Worm (Caenorhabditis elegans) whole organism, young adult: ENCODE measurements around the gene adah-1.

Experiments used
- B0035.1 ChIP-seq: sonication (generic microtip); optimal IDR thresholded peaks from 2 replicates; lab custom pipeline; 2016; ENCODE audit warnings: missing genetic modification characterization, mild to moderate bottlenecking, missing compliant biosample characterization, missing genotype, missing genetic modification reagents
- F10E7.11 ChIP-seq: sonication (generic microtip); optimal IDR thresholded peaks from 2 replicates; lab custom pipeline; 2017; ENCODE audit warnings: mild to moderate bottlenecking, missing genetic modification characterization, moderate library complexity, missing compliant biosample characterization
- F39B2.1 ChIP-seq: fragments of 200-800 bp; sonication (Bioruptor generic); IDR thresholded peaks from 2 replicates; pipeline ENCODE4 v1.3.6; 2022; ENCODE audit warnings: missing genetic modification reagents, missing genetic modification characterization, missing compliant biosample characterization
- F55B11.4 ChIP-seq: sonication (generic microtip); optimal IDR thresholded peaks from 2 replicates; lab custom pipeline; 2016; ENCODE audit warnings: missing compliant biosample characterization, missing genetic modification characterization, borderline replicate concordance; ENCODE audit not compliant: insufficient read depth
- K12H6.12 ChIP-seq: fragments of 200-800 bp; sonication (Bioruptor generic); optimal IDR thresholded peaks from 2 replicates; lab custom pipeline; 2018; ENCODE audit warnings: mild to moderate bottlenecking, missing genetic modification characterization, missing compliant biosample characterization
- T07F8.4 ChIP-seq: sonication (generic microtip); optimal IDR thresholded peaks from 2 replicates; lab custom pipeline; 2016; ENCODE audit warnings: mild to moderate bottlenecking, missing genetic modification characterization, moderate library complexity, missing compliant biosample characterization
- T26A5.8 ChIP-seq: sonication (generic microtip); optimal IDR thresholded peaks from 2 replicates; lab custom pipeline; 2016; ENCODE audit warnings: missing genetic modification characterization, missing compliant biosample characterization
- Y67H2A.10 ChIP-seq: fragments of 200-800 bp; sonication (Bioruptor generic); conservative IDR thresholded peaks from 2 replicates; pipeline ENCODE4 v1.3.6; 2022; ENCODE audit warnings: missing genetic modification reagents, missing genetic modification characterization, missing compliant biosample characterization
- Y79H2A.3 ChIP-seq: fragments of 200-800 bp; sonication (Bioruptor generic); conservative IDR thresholded peaks from 2 replicates; pipeline ENCODE4 v1.3.6; 2022; ENCODE audit warnings: missing genetic modification reagents, missing genetic modification characterization, missing compliant biosample characterization
- aptf-2 ChIP-seq: fragments of 200-800 bp; sonication (Bioruptor generic); conservative IDR thresholded peaks from 2 replicates; pipeline ENCODE4 v1.3.6; 2022; ENCODE audit warnings: missing genetic modification reagents, missing genetic modification characterization, missing compliant biosample characterization
- atf-7 ChIP-seq: sonication (generic microtip); optimal IDR thresholded peaks from 2 replicates; lab custom pipeline; 2017; ENCODE audit warnings: mild to moderate bottlenecking, missing genetic modification characterization, missing compliant biosample characterization
- athp-1 ChIP-seq: sonication (generic microtip); optimal IDR thresholded peaks from 2 replicates; lab custom pipeline; 2017; ENCODE audit warnings: mild to moderate bottlenecking, missing genetic modification characterization, missing compliant biosample characterization
- attf-5 ChIP-seq: fragments of 200-800 bp; sonication (Bioruptor generic); optimal IDR thresholded peaks from 2 replicates; lab custom pipeline; 2018; ENCODE audit warnings: mild to moderate bottlenecking, missing genetic modification characterization, missing compliant biosample characterization
- bed-1 ChIP-seq: fragments of 200-800 bp; sonication (Bioruptor generic); IDR thresholded peaks from 2 replicates; pipeline ENCODE4 v1.3.6; 2022; ENCODE audit warnings: missing genetic modification reagents, missing genetic modification characterization, missing compliant biosample characterization
- ccch-3 ChIP-seq: fragments of 200-800 bp; sonication (Bioruptor generic); optimal IDR thresholded peaks from 2 replicates; lab custom pipeline; 2018; ENCODE audit warnings: mild to moderate bottlenecking, missing genetic modification characterization, missing compliant biosample characterization
- cebp-2 ChIP-seq: fragments of 200-800 bp; sonication (Bioruptor generic); IDR thresholded peaks from 2 replicates; pipeline ENCODE4 v1.3.6; 2022; ENCODE audit warnings: missing genetic modification characterization, missing compliant biosample characterization
- ceh-100 ChIP-seq: fragments of 200-800 bp; sonication (Bioruptor generic); IDR thresholded peaks from 2 replicates; pipeline ENCODE4 v1.3.6; 2022; ENCODE audit warnings: missing genetic modification reagents, missing genetic modification characterization, missing compliant biosample characterization
- ceh-27 ChIP-seq: fragments of 200-800 bp; sonication (Bioruptor generic); optimal IDR thresholded peaks from 2 replicates; lab custom pipeline; 2018; ENCODE audit warnings: mild to moderate bottlenecking, missing genetic modification characterization, moderate library complexity, missing compliant biosample characterization
- dpff-1 ChIP-seq: sonication (generic microtip); optimal IDR thresholded peaks from 2 replicates; lab custom pipeline; 2017; ENCODE audit warnings: mild to moderate bottlenecking, missing genetic modification characterization, missing compliant biosample characterization
- egrh-3 ChIP-seq: fragments of 200-800 bp; sonication (Bioruptor generic); IDR thresholded peaks from 2 replicates; pipeline ENCODE4 v1.3.6; 2022; ENCODE audit warnings: missing genetic modification reagents, missing genetic modification characterization, missing compliant biosample characterization
- ets-4 ChIP-seq: fragments of 200-800 bp; sonication (Bioruptor generic); optimal IDR thresholded peaks from 2 replicates; lab custom pipeline; 2018; ENCODE audit warnings: mild to moderate bottlenecking, missing genetic modification characterization, missing compliant biosample characterization
- hmg-1.2 ChIP-seq: fragments of 200-800 bp; sonication (Bioruptor generic); IDR thresholded peaks from 2 replicates; pipeline ENCODE4 v1.3.6; 2022; ENCODE audit warnings: missing genetic modification reagents, missing genetic modification characterization, missing compliant biosample characterization
- hrde-1 ChIP-seq: sonication (generic microtip); optimal IDR thresholded peaks from 2 replicates; lab custom pipeline; 2016; ENCODE audit warnings: missing genetic modification characterization, mild to moderate bottlenecking, missing compliant biosample characterization, moderate library complexity, missing genotype, missing genetic modification reagents, borderline replicate concordance
- let-607 ChIP-seq, 2 experiments: fragments of 200-800 bp in 1 of 2; sonication (Bioruptor generic) in 1 of 2; sonication (generic microtip) in 1 of 2; optimal IDR thresholded peaks; 2 replicates each; lab custom pipeline; 2016 to 2018; ENCODE audit warnings: mild to moderate bottlenecking in 2 of 2, missing compliant biosample characterization in 2 of 2, missing genetic modification characterization in 2 of 2, moderate library complexity in 2 of 2, missing genotype in 1 of 2
- lin-26 ChIP-seq: fragments of 200-800 bp; sonication (Bioruptor generic); IDR thresholded peaks from 2 replicates; pipeline ENCODE4 v1.3.6; 2022; ENCODE audit warnings: missing genetic modification reagents, missing genetic modification characterization, missing compliant biosample characterization
- lin-54 ChIP-seq: fragments of 200-800 bp; sonication (Bioruptor generic); optimal IDR thresholded peaks from 2 replicates; lab custom pipeline; 2018; ENCODE audit warnings: mild to moderate bottlenecking, missing genetic modification characterization, missing compliant biosample characterization
- lir-1 ChIP-seq: fragments of 200-800 bp; sonication (Bioruptor generic); conservative IDR thresholded peaks from 2 replicates; pipeline ENCODE4 v1.3.6; 2022; ENCODE audit warnings: missing genetic modification reagents, missing genetic modification characterization, missing compliant biosample characterization
- lsl-1 ChIP-seq: fragments of 200-800 bp; sonication (Bioruptor generic); optimal IDR thresholded peaks from 2 replicates; lab custom pipeline; 2018; ENCODE audit warnings: mild to moderate bottlenecking, missing genetic modification characterization, moderate library complexity, missing compliant biosample characterization
- lsy-27 ChIP-seq: sonication (generic microtip); optimal IDR thresholded peaks from 2 replicates; lab custom pipeline; 2017; ENCODE audit warnings: missing genetic modification characterization, mild to moderate bottlenecking, missing compliant biosample characterization, antibody characterized with exemption, missing genotype, borderline replicate concordance; ENCODE audit not compliant: insufficient read depth
- madf-10 ChIP-seq: sonication (generic microtip); optimal IDR thresholded peaks from 2 replicates; lab custom pipeline; 2016; ENCODE audit warnings: mild to moderate bottlenecking, missing genetic modification characterization, missing compliant biosample characterization
- mcd-1 ChIP-seq: fragments of 200-800 bp; sonication (Bioruptor generic); IDR thresholded peaks from 2 replicates; pipeline ENCODE4 v1.3.6; 2022; ENCODE audit warnings: missing genetic modification reagents, missing genetic modification characterization, missing compliant biosample characterization
- nfya-2 ChIP-seq: fragments of 200-800 bp; sonication (Bioruptor generic); IDR thresholded peaks from 2 replicates; pipeline ENCODE4 v1.3.6; 2022; ENCODE audit warnings: missing genetic modification reagents, missing genetic modification characterization, missing compliant biosample characterization
- nfyb-1 ChIP-seq: fragments of 200-800 bp; sonication (Bioruptor generic); IDR thresholded peaks from 2 replicates; pipeline ENCODE4 v1.3.6; 2022; ENCODE audit warnings: missing genetic modification reagents, missing genetic modification characterization, missing compliant biosample characterization
- nhr-120 ChIP-seq: fragments of 200-800 bp; sonication (Bioruptor generic); IDR thresholded peaks from 2 replicates; pipeline ENCODE4 v1.3.6; 2022; ENCODE audit warnings: missing genetic modification characterization, missing compliant biosample characterization
- nhr-27 ChIP-seq: fragments of 200-800 bp; sonication (Bioruptor generic); optimal IDR thresholded peaks from 2 replicates; lab custom pipeline; 2018; ENCODE audit warnings: mild to moderate bottlenecking, missing genetic modification characterization, moderate library complexity, missing compliant biosample characterization
- nhr-80 ChIP-seq: sonication (generic microtip); optimal IDR thresholded peaks from 2 replicates; lab custom pipeline; 2016; ENCODE audit warnings: missing genetic modification characterization, missing compliant biosample characterization
- nhr-90 ChIP-seq: sonication (generic microtip); optimal IDR thresholded peaks from 2 replicates; lab custom pipeline; 2016; ENCODE audit warnings: missing genotype, mild to moderate bottlenecking, missing genetic modification characterization, missing compliant biosample characterization
- repo-1 ChIP-seq: sonication (generic microtip); optimal IDR thresholded peaks from 2 replicates; lab custom pipeline; 2017; ENCODE audit warnings: mild to moderate bottlenecking, missing genetic modification characterization, missing compliant biosample characterization
- rpc-1 ChIP-seq, 2 experiments: fragments of 150-350 bp in 1 of 2; sonication (generic microtip) in 1 of 2; optimal IDR thresholded peaks; 2 replicates each; lab custom pipeline; 2014 to 2018; ENCODE audit warnings: missing biosample characterization in 1 of 2, missing genetic modification characterization in 1 of 2, missing genetic modification reagents in 1 of 2, missing genotype in 1 of 2
- snpc-3.4 ChIP-seq: sonication (generic microtip); optimal IDR thresholded peaks from 2 replicates; lab custom pipeline; 2017; ENCODE audit warnings: missing genetic modification characterization, mild to moderate bottlenecking, missing compliant biosample characterization, antibody characterized with exemption, moderate library complexity, missing genotype, missing genetic modification reagents
- somi-1 ChIP-seq: fragments of 200-800 bp; sonication (Bioruptor generic); optimal IDR thresholded peaks from 2 replicates; lab custom pipeline; 2018; ENCODE audit warnings: mild to moderate bottlenecking, missing genetic modification characterization, missing compliant biosample characterization
- tbp1 ChIP-seq: fragments of 200-800 bp; sonication (Bioruptor generic); optimal IDR thresholded peaks from 2 replicates; lab custom pipeline; 2018; ENCODE audit warnings: mild to moderate bottlenecking, missing genetic modification characterization, missing compliant biosample characterization
- tlf-1 ChIP-seq: fragments of 200-800 bp; sonication (Bioruptor generic); optimal IDR thresholded peaks from 2 replicates; lab custom pipeline; 2018; ENCODE audit warnings: mild to moderate bottlenecking, missing genetic modification characterization, missing compliant biosample characterization
- unc-130 ChIP-seq: sonication (generic microtip); optimal IDR thresholded peaks from 2 replicates; lab custom pipeline; 2016; ENCODE audit warnings: missing genetic modification reagents, missing genetic modification characterization, missing compliant biosample characterization
- ztf-22 ChIP-seq: fragments of 200-800 bp; sonication (Bioruptor generic); optimal IDR thresholded peaks from 2 replicates; lab custom pipeline; 2018; ENCODE audit warnings: mild to moderate bottlenecking, missing genetic modification characterization, moderate library complexity, missing compliant biosample characterization
- ztf-25 ChIP-seq: fragments of 200-800 bp; sonication (Bioruptor generic); IDR thresholded peaks from 2 replicates; pipeline ENCODE4 v1.3.6; 2022; ENCODE audit warnings: missing genetic modification reagents, missing genetic modification characterization, missing compliant biosample characterization
- ztf-28 ChIP-seq: fragments of 200-800 bp; sonication (Bioruptor generic); IDR thresholded peaks from 2 replicates; pipeline ENCODE4 v1.3.6; 2022; ENCODE audit warnings: missing genetic modification reagents, missing genetic modification characterization, missing compliant biosample characterization
- ztf-3 ChIP-seq: fragments of 200-800 bp; sonication (Bioruptor generic); optimal IDR thresholded peaks from 2 replicates; lab custom pipeline; 2018; ENCODE audit warnings: mild to moderate bottlenecking, missing genetic modification characterization, missing compliant biosample characterization

adah-1 gene

ce11 chrIV:7043430-7043829, 19.4 kb downstream of the adah-1 start (continued):
- TF ChIP-seq hmg-1.2 (GFP tag; lab: Robert Waterston, UW) (peak; percentile 39; the same call in 1 of the 2 replicates), Y79H2A.3 (GFP tag; lab: Robert Waterston, UW) (peak; percentile 58; the same call in 1 of the 2 replicates), lin-26 (GFP tag; lab: Robert Waterston, UW) (peak; percentile 47; the same call in 1 of the 2 replicates), nhr-27 (no peak), lsl-1 (GFP tag; lab: Kevin White, UChicago) (peak; percentile 31), ztf-3 (GFP tag; lab: Kevin White, UChicago) (no peak), cebp-2 (GFP tag; lab: Robert Waterston, UW) (0 out of 2 replicates have a peak, but pooled peaks have one; percentile 70), attf-5 (GFP tag; lab: Kevin White, UChicago) (no peak), nfya-2 (GFP tag; lab: Robert Waterston, UW) (0 out of 2 replicates have a peak, but pooled peaks have one; percentile 85), mcd-1 (GFP tag; lab: Robert Waterston, UW) (no peak), lir-1 (GFP tag; lab: Robert Waterston, UW) (no peak), lsy-27 (tag; lab: Kevin White, UChicago) (no peak), egrh-3 (GFP tag; lab: Robert Waterston, UW) (no peak), unc-130 (peak; percentile 92), K12H6.12 (tag; lab: Kevin White, UChicago) (no peak), F10E7.11 (tag; lab: Kevin White, UChicago) (peak; percentile 72), T07F8.4 (no peak), B0035.1 (tag; lab: Kevin White, UChicago) (no peak), dpff-1 (tag; lab: Kevin White, UChicago) (no peak), aptf-2 (GFP tag; lab: Robert Waterston, UW) (no peak), somi-1 (GFP tag; lab: Kevin White, UChicago) (no peak), rpc-1 (optimal IDR thresholded peaks at IDR 0.05; lab: Kevin White, UChicago) (no peak), rpc-1 (tag; optimal IDR thresholded peaks at IDR 0.05; lab: Kevin White, UChicago) (no peak), ccch-3 (GFP tag; lab: Kevin White, UChicago) (no peak), ztf-25 (GFP tag; lab: Robert Waterston, UW) (0 out of 2 replicates have a peak, but pooled peaks have one; percentile 28), nhr-90 (no peak), let-607 (tag; optimal IDR thresholded peaks at IDR 0.05; lab: Kevin White, UChicago) (no peak), ztf-22 (GFP tag; lab: Kevin White, UChicago) (no peak), nhr-80 (tag; lab: Kevin White, UChicago) (no peak), atf-7 (tag; lab: Kevin White, UChicago) (peak; percentile 39), T26A5.8 (tag; lab: Kevin White, UChicago) (peak; percentile 51), tbp1 (peak; percentile 35), repo-1 (tag; lab: Kevin White, UChicago) (no peak), ceh-100 (GFP tag; lab: Robert Waterston, UW) (peak; percentile 66; the same call in 1 of the 2 replicates), F39B2.1 (GFP tag; lab: Robert Waterston, UW) (no peak; the same call in none of the 2 replicates), snpc-3.4 (peak; percentile 85), nfyb-1 (GFP tag; lab: Robert Waterston, UW) (no peak), madf-10 (tag; lab: Kevin White, UChicago) (no peak), ceh-27 (no peak), athp-1 (tag; lab: Kevin White, UChicago) (peak; percentile 55), tlf-1 (GFP tag; lab: Kevin White, UChicago) (peak; percentile 42), lin-54 (GFP tag; lab: Kevin White, UChicago) (peak; percentile 74), Y67H2A.10 (no peak), nhr-120 (GFP tag; lab: Robert Waterston, UW) (no peak), hrde-1 (peak; percentile 96), ets-4 (GFP tag; lab: Kevin White, UChicago) (no peak), ztf-28 (GFP tag; lab: Robert Waterston, UW) (no peak), bed-1 (GFP tag; lab: Robert Waterston, UW) (0 out of 2 replicates have a peak, but pooled peaks have one; percentile 72), F55B11.4 (tag; lab: Kevin White, UChicago) (no peak)
